ENCODE assay signal across 1 fruit fly cellular context in genomic region chr3R:5263311-5264250, dm6.
TF ChIP-seq lines count a peak whose summit lies in the region.

No protein-coding gene starts in this region.

TF ChIP-seq in whole organism, embryonic, 481 proteins besides CTCF, POLR2A, EP300 and RAD21 (continued from another document and continues in another):
- TF ChIP-seq caup (GFP tag; optimal IDR thresholded peaks at IDR 0.05; lab: Kevin White, UChicago; ENCODE audit: severe bottlenecking), result peak; percentile 87
- no peak for TF ChIP-seq pb (GFP tag; optimal IDR thresholded peaks at IDR 0.05; lab: Kevin White, UChicago)
- peak; percentile 34 for TF ChIP-seq tup (GFP tag; optimal IDR thresholded peaks at IDR 0.05; lab: Kevin White, UChicago)
- TF ChIP-seq CG4820 (GFP tag; optimal IDR thresholded peaks at IDR 0.05; lab: Kevin White, UChicago), result peak; percentile 76
- no peak for TF ChIP-seq unc-4 (GFP tag; IDR thresholded peaks at IDR 0.05; lab: Robert Waterston, UW; ENCODE audit: partially characterized antibody)
- no peak for TF ChIP-seq peb (GFP tag; IDR thresholded peaks at IDR 0.05; lab: Robert Waterston, UW)
- peak; percentile 63; the same call in 1 of the 2 replicates for TF ChIP-seq sob (GFP tag; IDR thresholded peaks at IDR 0.05; lab: Robert Waterston, UW)
- TF ChIP-seq CHES-1-like (GFP tag; optimal IDR thresholded peaks at IDR 0.05; lab: Kevin White, UChicago), result no peak
- peak; percentile 88 for TF ChIP-seq CG4328 (GFP tag; optimal IDR thresholded peaks at IDR 0.05; lab: Kevin White, UChicago)
- TF ChIP-seq CG2129 (GFP tag; IDR thresholded peaks at IDR 0.05; lab: Robert Waterston, UW; ENCODE audit: partially characterized antibody), result no peak
- TF ChIP-seq Vsx1 (GFP tag; optimal IDR thresholded peaks at IDR 0.05; lab: Kevin White, UChicago), result peak; percentile 84
- TF ChIP-seq CG7928 (GFP tag; optimal IDR thresholded peaks at IDR 0.05; lab: Kevin White, UChicago), result peak; percentile 29
- TF ChIP-seq CG1024 (GFP tag; IDR thresholded peaks at IDR 0.05; lab: Robert Waterston, UW), result no peak
- TF ChIP-seq slbo (GFP tag; IDR thresholded peaks at IDR 0.05; lab: Robert Waterston, UW), result peak; percentile 76
- no peak for TF ChIP-seq shn (GFP tag; optimal IDR thresholded peaks at IDR 0.05; lab: Kevin White, UChicago)
- TF ChIP-seq Dad (GFP tag; optimal IDR thresholded peaks at IDR 0.05; lab: Kevin White, UChicago), result no peak
- TF ChIP-seq CG32532 (GFP tag; IDR thresholded peaks at IDR 0.05; lab: Robert Waterston, UW), result peak; percentile 72; the same call in 1 of the 2 replicates
- peak; percentile 23 for TF ChIP-seq Antp (GFP tag; optimal IDR thresholded peaks at IDR 0.05; lab: Kevin White, UChicago)
- no peak for TF ChIP-seq CG3163 (GFP tag; optimal IDR thresholded peaks at IDR 0.05; lab: Kevin White, UChicago)
- TF ChIP-seq Six4 (GFP tag; optimal IDR thresholded peaks at IDR 0.05; lab: Kevin White, UChicago), result peak; percentile 68
- no peak for TF ChIP-seq sens-2 (GFP tag; IDR thresholded peaks at IDR 0.05; lab: Robert Waterston, UW)
- no peak for TF ChIP-seq cato (GFP tag; optimal IDR thresholded peaks at IDR 0.05; lab: Kevin White, UChicago; ENCODE audit: borderline replicate concordance)
- TF ChIP-seq B-H1 (GFP tag; IDR thresholded peaks at IDR 0.05; lab: Robert Waterston, UW), result peak; percentile 51; the same call in 2 of the 3 replicates
- TF ChIP-seq tin (GFP tag; optimal IDR thresholded peaks at IDR 0.05; lab: Kevin White, UChicago), result peak; percentile 82
- TF ChIP-seq Asciz (GFP tag; optimal IDR thresholded peaks at IDR 0.05; lab: Kevin White, UChicago), result peak; percentile 87
- TF ChIP-seq Blimp-1 (GFP tag; optimal IDR thresholded peaks at IDR 0.05; lab: Kevin White, UChicago), result peak; percentile 82
- TF ChIP-seq tll (GFP tag; optimal IDR thresholded peaks at IDR 0.05; lab: Kevin White, UChicago), result no peak
- no peak; the same call in 2 of the 3 replicates for TF ChIP-seq CG6175 (GFP tag; IDR thresholded peaks at IDR 0.05; lab: Robert Waterston, UW)
- TF ChIP-seq D19A (tag; optimal IDR thresholded peaks at IDR 0.05; lab: Kevin White, UChicago), result peak; percentile 86
- no peak for TF ChIP-seq repo (GFP tag; optimal IDR thresholded peaks at IDR 0.05; lab: Kevin White, UChicago)
- TF ChIP-seq rib (GFP tag; IDR thresholded peaks at IDR 0.05; lab: Robert Waterston, UW), result peak; percentile 32
- peak; percentile 73 for TF ChIP-seq CG7357 (GFP tag; IDR thresholded peaks at IDR 0.05; lab: Robert Waterston, UW)
- TF ChIP-seq CG7987 (GFP tag; optimal IDR thresholded peaks at IDR 0.05; lab: Kevin White, UChicago), result peak; percentile 47
- no peak for TF ChIP-seq vnd (GFP tag; IDR thresholded peaks at IDR 0.05; lab: Robert Waterston, UW; ENCODE audit: partially characterized antibody)
- peak; percentile 86 for TF ChIP-seq Sox102F (GFP tag; optimal IDR thresholded peaks at IDR 0.05; lab: Kevin White, UChicago)
- TF ChIP-seq bbx (GFP tag; IDR thresholded peaks at IDR 0.05; lab: Robert Waterston, UW; ENCODE audit: partially characterized antibody), result peak; percentile 45
- no peak; the same call in none of the 2 replicates for TF ChIP-seq onecut (GFP tag; IDR thresholded peaks at IDR 0.05; lab: Robert Waterston, UW)
- no peak for TF ChIP-seq eve (GFP tag; optimal IDR thresholded peaks at IDR 0.05; lab: Kevin White, UChicago)
- peak; percentile 50 for TF ChIP-seq oc (tag; optimal IDR thresholded peaks at IDR 0.05; lab: Kevin White, UChicago)
- TF ChIP-seq pfk (GFP tag; optimal IDR thresholded peaks at IDR 0.05; lab: Kevin White, UChicago), result no peak
- TF ChIP-seq dmrt99B (tag; optimal IDR thresholded peaks at IDR 0.05; lab: Kevin White, UChicago), result peak; percentile 90
- TF ChIP-seq Med (GFP tag; lab: Kevin White, UChicago), result peak; percentile 78
- peak; percentile 85 for TF ChIP-seq CG9817 (tag; optimal IDR thresholded peaks at IDR 0.05; lab: Kevin White, UChicago)
- peak; percentile 42 to 82 for TF ChIP-seq bsh (GFP tag; optimal IDR thresholded peaks at IDR 0.05; lab: Kevin White, UChicago)
- peak; percentile 84 for TF ChIP-seq CG14710 (tag; optimal IDR thresholded peaks at IDR 0.05; lab: Kevin White, UChicago)
- no peak for TF ChIP-seq CG7963 (GFP tag; IDR thresholded peaks at IDR 0.05; lab: Robert Waterston, UW; ENCODE audit: partially characterized antibody)
- TF ChIP-seq exex (tag; optimal IDR thresholded peaks at IDR 0.05; lab: Kevin White, UChicago), result peak; percentile 24
- peak in 1 of 2 experiments; percentile 59 for TF ChIP-seq insv (GFP tag; optimal IDR thresholded peaks at IDR 0.05; lab: Kevin White, UChicago)
- peak; percentile 49 for TF ChIP-seq org-1 (GFP tag; optimal IDR thresholded peaks at IDR 0.05; lab: Kevin White, UChicago)
- peak; percentile 37 for TF ChIP-seq Kr (GFP tag; optimal IDR thresholded peaks at IDR 0.05; lab: Kevin White, UChicago)
- no peak for TF ChIP-seq fd64A (GFP tag; optimal IDR thresholded peaks at IDR 0.05; lab: Kevin White, UChicago)
- peak; percentile 75 for TF ChIP-seq vvl (GFP tag; IDR thresholded peaks at IDR 0.05; lab: Robert Waterston, UW)
- peak; percentile 81 for TF ChIP-seq CG6765 (GFP tag; optimal IDR thresholded peaks at IDR 0.05; lab: Kevin White, UChicago)
- no peak for TF ChIP-seq sima (GFP tag; optimal IDR thresholded peaks at IDR 0.05; lab: Kevin White, UChicago)
- no peak for TF ChIP-seq hth (optimal IDR thresholded peaks at IDR 0.05; lab: Kevin White, UChicago)
- TF ChIP-seq nerfin-2 (GFP tag; IDR thresholded peaks at IDR 0.05; lab: Robert Waterston, UW; ENCODE audit: partially characterized antibody), result no peak
- TF ChIP-seq CG7745 (tag; optimal IDR thresholded peaks at IDR 0.05; lab: Kevin White, UChicago), result no peak
- peak; percentile 84; the same call in 2 of the 3 replicates for TF ChIP-seq CG11456 (GFP tag; IDR thresholded peaks at IDR 0.05; lab: Robert Waterston, UW)
- no peak; the same call in 1 of the 2 replicates for TF ChIP-seq ranshi (GFP tag; IDR thresholded peaks at IDR 0.05; lab: Robert Waterston, UW)
- TF ChIP-seq bab2 (GFP tag; optimal IDR thresholded peaks at IDR 0.05; lab: Kevin White, UChicago), result no peak
- TF ChIP-seq odd (GFP tag; optimal IDR thresholded peaks at IDR 0.05; lab: Kevin White, UChicago), result peak; percentile 89
- no peak for TF ChIP-seq br (optimal IDR thresholded peaks at IDR 0.05; lab: Kevin White, UChicago)
- peak; percentile 72 for TF ChIP-seq CG33557 (GFP tag; optimal IDR thresholded peaks at IDR 0.05; lab: Kevin White, UChicago)
- peak; percentile 19 to 34 for TF ChIP-seq chif (GFP tag; optimal IDR thresholded peaks at IDR 0.05; lab: Kevin White, UChicago)
- TF ChIP-seq BEAF-32 (GFP tag; optimal IDR thresholded peaks at IDR 0.05; lab: Kevin White, UChicago), result no peak
- no peak for TF ChIP-seq CG16863 (GFP tag; optimal IDR thresholded peaks at IDR 0.05; lab: Kevin White, UChicago)
- TF ChIP-seq Meics (GFP tag; optimal IDR thresholded peaks at IDR 0.05; lab: Kevin White, UChicago), result peak; percentile 90
- no peak for TF ChIP-seq aop (GFP tag; IDR thresholded peaks at IDR 0.05; lab: Robert Waterston, UW)
- no peak for TF ChIP-seq CG16779 (GFP tag; IDR thresholded peaks at IDR 0.05; lab: Robert Waterston, UW)
- peak; percentile 41 for TF ChIP-seq jing (GFP tag; optimal IDR thresholded peaks at IDR 0.05; lab: Kevin White, UChicago)
- TF ChIP-seq B-H2 (GFP tag; optimal IDR thresholded peaks at IDR 0.05; lab: Kevin White, UChicago), result no peak
- TF ChIP-seq CG16813 (GFP tag; IDR thresholded peaks at IDR 0.05; lab: Robert Waterston, UW; ENCODE audit: partially characterized antibody), result no peak
- no peak for TF ChIP-seq Dip2 (GFP tag; IDR thresholded peaks at IDR 0.05; lab: Robert Waterston, UW)
- TF ChIP-seq CG12219 (GFP tag; optimal IDR thresholded peaks at IDR 0.05; lab: Kevin White, UChicago), result peak; percentile 41
- peak; percentile 55 for TF ChIP-seq CG12071 (GFP tag; optimal IDR thresholded peaks at IDR 0.05; lab: Kevin White, UChicago)
- 0 out of 2 replicates have a peak, but pooled peaks have one; percentile 32 for TF ChIP-seq CG10959 (GFP tag; IDR thresholded peaks at IDR 0.05; lab: Robert Waterston, UW)
- TF ChIP-seq CkIIα-i1 (GFP tag; IDR thresholded peaks at IDR 0.05; lab: Robert Waterston, UW), result no peak
- TF ChIP-seq CG6854 (GFP tag; optimal IDR thresholded peaks at IDR 0.05; lab: Kevin White, UChicago), result peak; percentile 89
- TF ChIP-seq disco-r (GFP tag; optimal IDR thresholded peaks at IDR 0.05; lab: Kevin White, UChicago), result no peak
- peak; percentile 79 for TF ChIP-seq CG14014 (GFP tag; IDR thresholded peaks at IDR 0.05; lab: Robert Waterston, UW)
- peak; percentile 43 for TF ChIP-seq CG3407 (GFP tag; optimal IDR thresholded peaks at IDR 0.05; lab: Kevin White, UChicago)
- TF ChIP-seq ssp (GFP tag; IDR thresholded peaks at IDR 0.05; lab: Robert Waterston, UW), result peak; percentile 65
- peak; percentile 22 for TF ChIP-seq CG2116 (GFP tag; optimal IDR thresholded peaks at IDR 0.05; lab: Kevin White, UChicago)
- TF ChIP-seq phol (tag; optimal IDR thresholded peaks at IDR 0.05; lab: Kevin White, UChicago), result peak; percentile 91
- no peak for TF ChIP-seq zen2 (GFP tag; IDR thresholded peaks at IDR 0.05; lab: Robert Waterston, UW; ENCODE audit: partially characterized antibody)
- TF ChIP-seq CG13894 (tag; optimal IDR thresholded peaks at IDR 0.05; lab: Kevin White, UChicago), result peak; percentile 25
- peak; percentile 34 for TF ChIP-seq CG2120 (GFP tag; optimal IDR thresholded peaks at IDR 0.05; lab: Kevin White, UChicago)
- TF ChIP-seq klu (GFP tag; IDR thresholded peaks at IDR 0.05; lab: Robert Waterston, UW), result peak; percentile 73; the same call in 1 of the 2 replicates
- peak; percentile 46 for TF ChIP-seq CG12155 (GFP tag; optimal IDR thresholded peaks at IDR 0.05; lab: Kevin White, UChicago)
- TF ChIP-seq hbn (GFP tag; IDR thresholded peaks at IDR 0.05; lab: Robert Waterston, UW; ENCODE audit: partially characterized antibody), result 0 out of 2 replicates have a peak, but pooled peaks have one; percentile 46
- no peak for TF ChIP-seq Hmx (GFP tag; optimal IDR thresholded peaks at IDR 0.05; lab: Kevin White, UChicago)
- peak; percentile 44 for TF ChIP-seq dimm (GFP tag; IDR thresholded peaks at IDR 0.05; lab: Robert Waterston, UW)
- peak; percentile 67 for TF ChIP-seq esg (GFP tag; conservative IDR thresholded peaks at IDR 0.05; lab: Robert Waterston, UW)
- TF ChIP-seq CG3847 (GFP tag; IDR thresholded peaks at IDR 0.05; lab: Robert Waterston, UW), result peak; percentile 82
- TF ChIP-seq pan (optimal IDR thresholded peaks at IDR 0.05; lab: Kevin White, UChicago), result peak in 1 of 2 experiments; percentile 23
- peak in 1 of 2 experiments; percentile 75 for TF ChIP-seq pan (GFP tag; optimal IDR thresholded peaks at IDR 0.05 in 1 of 2, IDR thresholded peaks at IDR 0.05 in 1 of 2)
- TF ChIP-seq chn (GFP tag; optimal IDR thresholded peaks at IDR 0.05; lab: Kevin White, UChicago), result peak; percentile 11
- TF ChIP-seq CG16815 (GFP tag; optimal IDR thresholded peaks at IDR 0.05; lab: Kevin White, UChicago), result peak; percentile 50
- TF ChIP-seq ase (GFP tag; IDR thresholded peaks at IDR 0.05; lab: Robert Waterston, UW), result peak; percentile 68; the same call in 2 of the 3 replicates
- peak; percentile 92 for TF ChIP-seq zf30C (GFP tag; optimal IDR thresholded peaks at IDR 0.05; lab: Kevin White, UChicago)
- peak; percentile 87 for TF ChIP-seq CG6813 (GFP tag; optimal IDR thresholded peaks at IDR 0.05; lab: Kevin White, UChicago)
- peak; percentile 73 for TF ChIP-seq CG15696 (tag; optimal IDR thresholded peaks at IDR 0.05; lab: Kevin White, UChicago)
- peak; percentile 71 for TF ChIP-seq az2 (GFP tag; optimal IDR thresholded peaks at IDR 0.05; lab: Kevin White, UChicago)
- TF ChIP-seq CG4854 (GFP tag; optimal IDR thresholded peaks at IDR 0.05; lab: Kevin White, UChicago), result peak; percentile 23
- TF ChIP-seq CG7556 (GFP tag; optimal IDR thresholded peaks at IDR 0.05; lab: Kevin White, UChicago), result peak; percentile 92
- peak; percentile 83 for TF ChIP-seq unpg (GFP tag; optimal IDR thresholded peaks at IDR 0.05; lab: Kevin White, UChicago)
- TF ChIP-seq CG33213 (GFP tag; optimal IDR thresholded peaks at IDR 0.05; lab: Kevin White, UChicago), result no peak
- TF ChIP-seq CG34422 (GFP tag; IDR thresholded peaks at IDR 0.05; lab: Robert Waterston, UW), result peak; percentile 70; the same call in 2 of the 3 replicates
- peak; percentile 77 for TF ChIP-seq dysf (GFP tag; IDR thresholded peaks at IDR 0.05; lab: Robert Waterston, UW)
- no peak for TF ChIP-seq CG14965 (GFP tag; optimal IDR thresholded peaks at IDR 0.05; lab: Kevin White, UChicago; ENCODE audit: borderline replicate concordance)
- peak; percentile 89 for TF ChIP-seq Hr3 (GFP tag; optimal IDR thresholded peaks at IDR 0.05; lab: Kevin White, UChicago)
- TF ChIP-seq CG10366 (GFP tag; IDR thresholded peaks at IDR 0.05; lab: Robert Waterston, UW), result peak; percentile 51; the same call in 1 of the 2 replicates
- TF ChIP-seq p53 (GFP tag; optimal IDR thresholded peaks at IDR 0.05; lab: Kevin White, UChicago), result no peak
- peak; percentile 93 for TF ChIP-seq CG13424 (tag; optimal IDR thresholded peaks at IDR 0.05; lab: Kevin White, UChicago)
- TF ChIP-seq fu2 (GFP tag; optimal IDR thresholded peaks at IDR 0.05; lab: Kevin White, UChicago), result no peak
- peak; percentile 83 for TF ChIP-seq CG17568 (GFP tag; optimal IDR thresholded peaks at IDR 0.05; lab: Kevin White, UChicago)
- TF ChIP-seq Spps (tag; optimal IDR thresholded peaks at IDR 0.05; lab: Kevin White, UChicago), result peak; percentile 58
- no peak; the same call in 1 of the 2 replicates for TF ChIP-seq CG14667 (GFP tag; IDR thresholded peaks at IDR 0.05; lab: Robert Waterston, UW)
- TF ChIP-seq CG10462 (GFP tag; optimal IDR thresholded peaks at IDR 0.05; lab: Kevin White, UChicago), result peak; percentile 60
- TF ChIP-seq dm (GFP tag; optimal IDR thresholded peaks at IDR 0.05; lab: Kevin White, UChicago), result no peak
- TF ChIP-seq mld (GFP tag; IDR thresholded peaks at IDR 0.05; lab: Robert Waterston, UW; ENCODE audit: partially characterized antibody), result 0 out of 3 replicates have a peak, but pooled peaks have one; percentile 37
- peak; percentile 0 for TF ChIP-seq pzg (GFP tag; optimal IDR thresholded peaks at IDR 0.05; lab: Kevin White, UChicago)
- no peak for TF ChIP-seq CG34376 (GFP tag; optimal IDR thresholded peaks at IDR 0.05; lab: Kevin White, UChicago)
- peak; percentile 35 for TF ChIP-seq slou (GFP tag; optimal IDR thresholded peaks at IDR 0.05; lab: Kevin White, UChicago)
- TF ChIP-seq jumu (GFP tag; optimal IDR thresholded peaks at IDR 0.05; lab: Kevin White, UChicago), result no peak
- peak; percentile 80 for TF ChIP-seq twi (tag; optimal IDR thresholded peaks at IDR 0.05; lab: Kevin White, UChicago)
- peak; percentile 16 for TF ChIP-seq CG8290 (GFP tag; optimal IDR thresholded peaks at IDR 0.05; lab: Kevin White, UChicago)
- TF ChIP-seq CG8290 (tag; optimal IDR thresholded peaks at IDR 0.05; lab: Kevin White, UChicago), result peak in 1 of 2 experiments; percentile 61
